Fruit fly (Drosophila melanogaster) whole organism, embryonic: ENCODE results near the gene CG43307.

Experiments
- Asciz ChIP-seq: fragments of 200-800 bp; sonication (Bioruptor generic); optimal IDR thresholded peaks from 2 replicates; lab custom pipeline; 2017; ENCODE audit warnings: missing biosample characterization, mild to moderate bottlenecking, missing genetic modification characterization, missing genetic modification reagents
- CG12659 ChIP-seq: fragments of 200-800 bp; sonication (Bioruptor generic); optimal IDR thresholded peaks from 3 replicates; lab custom pipeline; 2017; ENCODE audit warnings: mild to moderate bottlenecking, missing biosample characterization, missing genetic modification reagents, missing genetic modification characterization
- CG15269 ChIP-seq: fragments of 200-800 bp; sonication (Bioruptor generic); optimal IDR thresholded peaks from 2 replicates; lab custom pipeline; 2018; ENCODE audit warnings: missing biosample characterization, mild to moderate bottlenecking, missing genetic modification characterization, moderate library complexity
- CG17568 ChIP-seq: fragments of 200-800 bp; sonication (Bioruptor generic); optimal IDR thresholded peaks from 2 replicates; lab custom pipeline; 2018; ENCODE audit warnings: missing biosample characterization, mild to moderate bottlenecking, missing genetic modification characterization, moderate library complexity
- CG18011 ChIP-seq: fragments of 200-800 bp; sonication (Bioruptor generic); optimal IDR thresholded peaks from 2 replicates; lab custom pipeline; 2017; ENCODE audit warnings: missing biosample characterization, missing genetic modification characterization, mild to moderate bottlenecking, moderate library complexity, missing genotype
- CG2202 ChIP-seq: fragments of 200-800 bp; sonication (Bioruptor generic); optimal IDR thresholded peaks from 2 replicates; lab custom pipeline; 2018; ENCODE audit warnings: missing biosample characterization, mild to moderate bottlenecking, missing genetic modification characterization
- CG2875 ChIP-seq: fragments of 200-800 bp; sonication (Bioruptor generic); optimal IDR thresholded peaks from 2 replicates; lab custom pipeline; 2017; ENCODE audit warnings: missing biosample characterization, mild to moderate bottlenecking, missing genetic modification characterization, missing genetic modification reagents
- CG3726 ChIP-seq: fragments of 200-800 bp; sonication (Bioruptor generic); IDR thresholded peaks from 3 replicates; pipeline ENCODE4, ENCODE4 v1.3.6; 2022; ENCODE audit warnings: missing biosample characterization, missing genetic modification characterization
- CG6683 ChIP-seq: fragments of 200-800 bp; sonication (Bioruptor generic); optimal IDR thresholded peaks from 2 replicates; lab custom pipeline; 2017; ENCODE audit warnings: missing biosample characterization, mild to moderate bottlenecking, missing genetic modification characterization, missing genetic modification reagents
- CG7839 ChIP-seq: fragments of 200-800 bp; sonication (Bioruptor generic); optimal IDR thresholded peaks from 3 replicates; lab custom pipeline; 2018; ENCODE audit warnings: missing biosample characterization, mild to moderate bottlenecking, missing genetic modification characterization, moderate library complexity
- CG8089 ChIP-seq: fragments of 200-800 bp; sonication (Bioruptor generic); optimal IDR thresholded peaks from 3 replicates; lab custom pipeline; 2016; ENCODE audit warnings: missing biosample characterization, missing genetic modification characterization
- CG8290 ChIP-seq, 3 experiments: fragments of 200-800 bp; sonication (Bioruptor generic); optimal IDR thresholded peaks; 2 replicates each; lab custom pipeline; 2016 to 2019; ENCODE audit warnings: missing biosample characterization in 3 of 3, missing genetic modification characterization in 3 of 3, mild to moderate bottlenecking in 2 of 3, moderate library complexity in 1 of 3
- CG9609 ChIP-seq: fragments of 200-800 bp; sonication (Bioruptor generic); optimal IDR thresholded peaks from 3 replicates; lab custom pipeline; 2016; ENCODE audit warnings: missing biosample characterization, missing genetic modification characterization
- CG9817 ChIP-seq: fragments of 200-800 bp; sonication (Bioruptor generic); optimal IDR thresholded peaks from 2 replicates; lab custom pipeline; 2018; ENCODE audit warnings: missing biosample characterization, mild to moderate bottlenecking, missing genetic modification characterization, moderate library complexity
- CrebB ChIP-seq: fragments of 200-800 bp; sonication (Bioruptor generic); optimal IDR thresholded peaks from 3 replicates; lab custom pipeline; 2018; ENCODE audit warnings: missing biosample characterization, mild to moderate bottlenecking, missing genetic modification characterization
- Hey ChIP-seq: fragments of 200-800 bp; sonication (Bioruptor generic); optimal IDR thresholded peaks from 3 replicates; lab custom pipeline; 2018; ENCODE audit warnings: missing biosample characterization, mild to moderate bottlenecking, missing genetic modification characterization
- HmgZ ChIP-seq: fragments of 200-800 bp; sonication (Bioruptor generic); optimal IDR thresholded peaks from 2 replicates; lab custom pipeline; 2018; ENCODE audit warnings: missing biosample characterization, mild to moderate bottlenecking, missing genetic modification characterization
- Hr51 ChIP-seq, 2 experiments: fragments of 200-800 bp; sonication (Bioruptor generic); optimal IDR thresholded peaks; 2 replicates in 1 of 2; 3 replicates in 1 of 2; lab custom pipeline; 2016 to 2018; ENCODE audit warnings: missing biosample characterization in 2 of 2, missing genetic modification characterization in 2 of 2, mild to moderate bottlenecking in 1 of 2, moderate library complexity in 1 of 2
- Lim3 ChIP-seq: fragments of 200-800 bp; sonication (Bioruptor generic); IDR thresholded peaks from 2 replicates; pipeline ENCODE4 v1.3.6; 2022; ENCODE audit warnings: missing biosample characterization, missing genetic modification characterization
- Max ChIP-seq: fragments of 200-800 bp; sonication (Bioruptor generic); optimal IDR thresholded peaks from 2 replicates; lab custom pipeline; 2016; ENCODE audit warnings: missing biosample characterization, mild to moderate bottlenecking, missing genetic modification characterization
- Mes4 ChIP-seq: fragments of 200-800 bp; sonication (Bioruptor generic); optimal IDR thresholded peaks from 2 replicates; lab custom pipeline; 2016; ENCODE audit warnings: missing biosample characterization, missing genetic modification characterization
- Nf-YC ChIP-seq: fragments of 200-800 bp; optimal IDR thresholded peaks from 3 replicates; lab custom pipeline; 2019; ENCODE audit warnings: missing biosample characterization, mild to moderate bottlenecking, missing genetic modification characterization, moderate library complexity
- Ptx1 ChIP-seq: fragments of 200-800 bp; sonication (Bioruptor generic); IDR thresholded peaks from 2 replicates; pipeline ENCODE4 v1.3.6; 2022; ENCODE audit warnings: missing biosample characterization, missing genetic modification characterization
- Sry-δ ChIP-seq: fragments of 200-800 bp; sonication (Bioruptor generic); optimal IDR thresholded peaks from 2 replicates; lab custom pipeline; 2016; ENCODE audit warnings: missing biosample characterization, missing genetic modification characterization
- Usf ChIP-seq: fragments of 200-800 bp; sonication (Bioruptor generic); optimal IDR thresholded peaks from 2 replicates; lab custom pipeline; 2017; ENCODE audit warnings: missing genotype, missing biosample characterization, missing genetic modification characterization
- amos ChIP-seq: fragments of 200-800 bp; sonication (Bioruptor generic); IDR thresholded peaks from 2 replicates; pipeline ENCODE4 v1.3.6; 2022; ENCODE audit warnings: missing biosample characterization, missing genetic modification characterization; ENCODE audit not compliant: partially characterized antibody
- btn ChIP-seq: fragments of 200-800 bp; sonication (Bioruptor generic); optimal IDR thresholded peaks from 2 replicates; lab custom pipeline; 2016; ENCODE audit warnings: missing biosample characterization, missing genetic modification characterization
- cg ChIP-seq: fragments of 200-800 bp; sonication (Bioruptor generic); optimal IDR thresholded peaks from 3 replicates; lab custom pipeline; 2019; ENCODE audit warnings: missing biosample characterization, mild to moderate bottlenecking, missing genetic modification characterization, moderate library complexity
- chn ChIP-seq: fragments of 200-800 bp; sonication (Bioruptor generic); optimal IDR thresholded peaks from 2 replicates; lab custom pipeline; 2016; ENCODE audit warnings: missing biosample characterization, missing genetic modification characterization
- croc ChIP-seq: fragments of 200-800 bp; sonication (Bioruptor generic); conservative IDR thresholded peaks from 3 replicates; pipeline ENCODE4 v1.3.6; 2022; ENCODE audit warnings: missing biosample characterization, missing genetic modification characterization
- cwo ChIP-seq: fragments of 200-800 bp; sonication (Bioruptor generic); optimal IDR thresholded peaks from 3 replicates; lab custom pipeline; 2017; ENCODE audit warnings: missing biosample characterization, missing genetic modification characterization, mild to moderate bottlenecking, moderate library complexity, missing genetic modification reagents
- dati ChIP-seq: fragments of 200-800 bp; sonication (Bioruptor generic); IDR thresholded peaks from 2 replicates; pipeline ENCODE4 v1.3.6; 2022; ENCODE audit warnings: missing biosample characterization, missing genetic modification characterization
- dm ChIP-seq: fragments of 200-800 bp; sonication (Bioruptor generic); optimal IDR thresholded peaks from 3 replicates; lab custom pipeline; 2016; ENCODE audit warnings: missing biosample characterization, missing genetic modification characterization
- dmrt99B ChIP-seq: fragments of 200-800 bp; sonication (Bioruptor generic); optimal IDR thresholded peaks from 2 replicates; lab custom pipeline; 2018; ENCODE audit warnings: missing biosample characterization, mild to moderate bottlenecking, missing genetic modification characterization, moderate library complexity
- fd3F ChIP-seq: fragments of 200-800 bp; sonication (Bioruptor generic); optimal IDR thresholded peaks from 2 replicates; lab custom pipeline; 2018; ENCODE audit warnings: missing biosample characterization, mild to moderate bottlenecking, missing genetic modification characterization, moderate library complexity
- gsb ChIP-seq: fragments of 200-800 bp; sonication (Bioruptor generic); IDR thresholded peaks from 2 replicates; pipeline ENCODE4 v1.3.6; 2022; ENCODE audit warnings: missing biosample characterization, missing genetic modification characterization
- lmd ChIP-seq: fragments of 200-800 bp; sonication (Bioruptor generic); IDR thresholded peaks from 2 replicates; pipeline ENCODE4 v1.3.6; 2022; ENCODE audit warnings: missing biosample characterization, missing genetic modification characterization
- org-1 ChIP-seq: fragments of 200-800 bp; sonication (Bioruptor generic); optimal IDR thresholded peaks from 2 replicates; lab custom pipeline; 2017; ENCODE audit warnings: missing biosample characterization, missing genetic modification characterization
- pb ChIP-seq: fragments of 200-800 bp; sonication (Bioruptor generic); optimal IDR thresholded peaks from 3 replicates; lab custom pipeline; 2016; ENCODE audit warnings: missing biosample characterization, missing genetic modification characterization
- sc ChIP-seq, 3 experiments: fragments of >200 bp in 2 of 3; fragments of 200-800 bp in 1 of 3; sonication (Bioruptor generic) in 1 of 3; optimal IDR thresholded peaks; 2 replicates in 2 of 3; 3 replicates in 1 of 3; lab custom pipeline; 2017; ENCODE audit warnings: mild to moderate bottlenecking in 1 of 3, missing biosample characterization in 1 of 3, missing genetic modification characterization in 1 of 3, missing genetic modification reagents in 1 of 3
- sens-2 ChIP-seq: fragments of 200-800 bp; sonication (Bioruptor generic); IDR thresholded peaks from 2 replicates; pipeline ENCODE4 v1.3.6; 2022; ENCODE audit warnings: missing biosample characterization, missing genetic modification characterization
- seq ChIP-seq: fragments of 200-800 bp; sonication (Bioruptor generic); IDR thresholded peaks from 2 replicates; pipeline ENCODE4 v1.3.6; 2022; ENCODE audit warnings: missing biosample characterization, missing genetic modification characterization
- slou ChIP-seq: fragments of 200-800 bp; sonication (Bioruptor generic); optimal IDR thresholded peaks from 3 replicates; lab custom pipeline; 2016; ENCODE audit warnings: missing biosample characterization, missing genetic modification characterization
- slp2 ChIP-seq: fragments of 200-800 bp; sonication (Bioruptor generic); optimal IDR thresholded peaks from 2 replicates; lab custom pipeline; 2016; ENCODE audit warnings: missing biosample characterization, missing genetic modification characterization
- sr ChIP-seq: fragments of 200-800 bp; sonication (Bioruptor generic); IDR thresholded peaks from 3 replicates; pipeline ENCODE4 v1.3.6; 2022; ENCODE audit warnings: missing biosample characterization, missing genetic modification characterization
- trem ChIP-seq: fragments of 200-800 bp; optimal IDR thresholded peaks from 3 replicates; lab custom pipeline; 2019; ENCODE audit warnings: missing biosample characterization, mild to moderate bottlenecking, missing genetic modification characterization, moderate library complexity
- vvl ChIP-seq: fragments of 200-800 bp; sonication (Bioruptor generic); IDR thresholded peaks from 2 replicates; pipeline ENCODE4 v1.3.6; 2022; ENCODE audit warnings: missing biosample characterization, missing genetic modification characterization

The CG43307 gene

dm6 chr2L:5799435-5800387 lies 11.7 kb upstream of the CG43307 start, which contains the start of gene CG9171 (continued):
- TF ChIP-seq CG9609 (GFP tag; lab: Kevin White, UChicago) (no peak), fd3F (GFP tag; lab: Kevin White, UChicago) (no peak), cwo (GFP tag; lab: Kevin White, UChicago) (peak; percentile 7), croc (GFP tag; lab: Robert Waterston, UW) (no peak), sc (optimal IDR thresholded peaks at IDR 0.05; lab: Kevin White, UChicago) (no peak), sc (GFP tag; optimal IDR thresholded peaks at IDR 0.05; lab: Kevin White, UChicago) (no peak), CG9817 (no peak), sr (GFP tag; lab: Robert Waterston, UW) (no peak), dmrt99B (tag; lab: Kevin White, UChicago) (peak; percentile 14), CG15269 (tag; lab: Kevin White, UChicago) (peak; percentile 13), CG17568 (GFP tag; lab: Kevin White, UChicago) (no peak), Ptx1 (GFP tag; lab: Robert Waterston, UW) (no peak), dati (GFP tag; lab: Robert Waterston, UW) (no peak), Usf (GFP tag; lab: Kevin White, UChicago) (no peak), gsb (no peak), amos (peak; percentile 52; the same call in 1 of the 2 replicates), seq (GFP tag; lab: Robert Waterston, UW) (no peak; the same call in 1 of the 2 replicates), CG7839 (tag; lab: Kevin White, UChicago) (peak; percentile 44), CG18011 (GFP tag; lab: Kevin White, UChicago) (no peak), CrebB (no peak), chn (GFP tag; lab: Kevin White, UChicago) (no peak), CG3726 (GFP tag; lab: Robert Waterston, UW) (no peak), CG8089 (GFP tag; lab: Kevin White, UChicago) (no peak), CG6683 (GFP tag; lab: Kevin White, UChicago) (no peak), org-1 (GFP tag; lab: Kevin White, UChicago) (no peak), CG12659 (peak; percentile 78), dm (GFP tag; lab: Kevin White, UChicago) (no peak), Hr51 (GFP tag; optimal IDR thresholded peaks at IDR 0.05; lab: Kevin White, UChicago) (peak; percentile 10 to 18), slp2 (no peak), Mes4 (GFP tag; lab: Kevin White, UChicago) (no peak), vvl (GFP tag; lab: Robert Waterston, UW) (peak; percentile 64), btn (no peak), Lim3 (GFP tag; lab: Robert Waterston, UW) (no peak), Nf-YC (tag; lab: Kevin White, UChicago) (peak; percentile 61), CG2202 (tag; lab: Kevin White, UChicago) (no peak), sens-2 (GFP tag; lab: Robert Waterston, UW) (peak; percentile 37; the same call in 1 of the 2 replicates), lmd (peak; percentile 34; the same call in 1 of the 2 replicates), Max (no peak), HmgZ (tag; lab: Kevin White, UChicago) (peak; percentile 35), Sry-δ (GFP tag; lab: Kevin White, UChicago) (peak; percentile 49), Asciz (GFP tag; lab: Kevin White, UChicago) (no peak), slou (GFP tag; lab: Kevin White, UChicago) (no peak), pb (GFP tag; lab: Kevin White, UChicago) (peak; percentile 15), Hey (tag; lab: Kevin White, UChicago) (peak; percentile 27), trem (tag; lab: Kevin White, UChicago) (peak; percentile 71), cg (peak; percentile 65), CG8290 (GFP tag; optimal IDR thresholded peaks at IDR 0.05; lab: Kevin White, UChicago) (peak; percentile 62), CG8290 (tag; optimal IDR thresholded peaks at IDR 0.05; lab: Kevin White, UChicago) (peak in 1 of 2 experiments; percentile 88), CG2875 (GFP tag; lab: Kevin White, UChicago) (no peak)
